Worm (Caenorhabditis elegans) whole organism, L4/young adult: ENCODE measurements around the gene H13N06.2.

Experiments used
- W03F9.2 ChIP-seq: fragments of 150-350 bp; optimal IDR thresholded peaks from 2 replicates; lab custom pipeline; 2014; ENCODE audit warnings: missing biosample characterization, missing genetic modification characterization
- him-1 ChIP-seq: sonication (generic microtip); optimal IDR thresholded peaks from 2 replicates; lab custom pipeline; 2016; ENCODE audit warnings: missing genotype, missing genetic modification reagents, missing genetic modification characterization, missing compliant biosample characterization

DNA sequence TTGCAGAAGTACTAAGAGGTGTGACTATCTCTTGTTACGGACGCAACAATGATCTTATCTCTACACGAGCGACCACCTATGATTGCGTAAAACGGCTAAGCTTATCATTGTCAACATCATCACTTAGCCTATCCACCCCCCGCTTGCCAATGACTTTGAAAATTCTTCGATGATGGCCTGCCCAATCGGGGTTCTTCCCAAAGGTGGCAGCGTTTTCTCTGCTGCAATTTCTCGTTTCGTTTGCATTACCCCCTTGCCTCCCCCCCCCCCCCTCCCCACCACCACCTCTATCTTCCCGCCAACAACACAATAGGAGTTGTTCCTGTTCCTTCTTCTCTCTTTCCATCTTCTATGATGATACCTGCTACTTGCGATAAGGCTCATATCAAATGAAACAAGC is 744 bp upstream of the H13N06.2 start:
- TF ChIP-seq W03F9.2 (tag; lab: Kevin White, UChicago) = no peak
- no peak for TF ChIP-seq him-1
